Fruit fly (Drosophila melanogaster): Measurements from ENCODE around the gene CRMP.

- TF ChIP-seq CG7045 (GFP tag; optimal IDR thresholded peaks at IDR 0.05) (no peak), CG14711 (tag; optimal IDR thresholded peaks at IDR 0.05) (peak; percentile 11)
Measured at dm6 chr3R:5570635-5571436, at the start of gene CRMP.

All from whole organism, adult.